Worm (Caenorhabditis elegans): ENCODE data around the gene mip-2.

Gene mip-2

DNA sequence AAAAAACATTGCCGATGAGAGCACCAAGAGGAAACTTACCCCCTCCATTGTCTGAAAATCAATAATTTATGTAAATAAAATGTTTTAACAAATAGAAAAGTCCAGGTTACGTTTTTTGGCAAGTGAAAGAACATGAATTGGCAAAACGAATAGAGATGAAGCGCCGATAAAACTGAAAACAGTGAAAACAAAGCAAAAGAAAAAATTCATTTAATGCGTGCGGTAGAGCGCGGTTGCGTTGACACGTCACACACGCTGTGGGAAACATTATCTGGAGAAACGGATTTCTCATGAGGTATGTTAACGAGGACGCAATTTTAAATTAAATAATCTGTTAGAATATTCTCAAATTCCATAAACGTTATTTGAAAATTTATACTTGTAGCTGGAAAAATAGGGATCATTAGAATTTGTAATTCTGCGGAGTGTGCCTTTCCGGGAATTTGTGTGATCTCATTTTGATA is 43.5 kb upstream of the mip-2 start, which contains the start of gene zipt-9 (continued):
- peak; percentile 82 for TF ChIP-seq egl-13 (tag; optimal IDR thresholded peaks at IDR 0.05)
- peak in 1 of 2 experiments; percentile 90 for TF ChIP-seq ztf-11 (tag; optimal IDR thresholded peaks at IDR 0.05)
- TF ChIP-seq zag-1 (tag; optimal IDR thresholded peaks at IDR 0.05), result no peak
- no peak for TF ChIP-seq nhr-12 (tag; optimal IDR thresholded peaks at IDR 0.05)
- TF ChIP-seq elt-2 (tag; optimal IDR thresholded peaks at IDR 0.05), result peak; percentile 7
- TF ChIP-seq elt-3 (tag; optimal IDR thresholded peaks at IDR 0.05), result peak in 2 of 6 experiments; percentile 48 to 80
- peak; percentile 65 for TF ChIP-seq fos-1 (tag; optimal IDR thresholded peaks at IDR 0.05)
- TF ChIP-seq nhr-85 (tag), result peak; percentile 88
- TF ChIP-seq C04F5.9 (tag; optimal IDR thresholded peaks at IDR 0.05), result peak; percentile 70
- TF ChIP-seq Y116A8C.19 (tag; optimal IDR thresholded peaks at IDR 0.05; ENCODE audit: borderline replicate concordance), result no peak
- peak; percentile 67 to 84 (median 77) for TF ChIP-seq dpl-1 (GFP tag; optimal IDR thresholded peaks at IDR 0.05)
- TF ChIP-seq grh-1 (GFP tag; IDR thresholded peaks at IDR 0.05), result peak; percentile 50; the same call in 1 of the 2 replicates
- peak; percentile 86 for TF ChIP-seq unc-98 (GFP tag; IDR thresholded peaks at IDR 0.05)
- TF ChIP-seq unc-30 (tag; optimal IDR thresholded peaks at IDR 0.05), result no peak
- peak; percentile 89 for TF ChIP-seq nhr-20 (tag; optimal IDR thresholded peaks at IDR 0.05)
- peak; percentile 89 for TF ChIP-seq C16A3.4 (tag; optimal IDR thresholded peaks at IDR 0.05)
- no peak for TF ChIP-seq ces-1 (GFP tag; optimal IDR thresholded peaks at IDR 0.05)
- TF ChIP-seq tbx-2 (tag; optimal IDR thresholded peaks at IDR 0.05), result peak; percentile 82
- TF ChIP-seq fkh-10 (GFP tag; optimal IDR thresholded peaks at IDR 0.05), result peak; percentile 34
- TF ChIP-seq hpl-2 (GFP tag; optimal IDR thresholded peaks at IDR 0.05), result peak; percentile 25
- peak; percentile 63 for TF ChIP-seq sox-4 (tag; optimal IDR thresholded peaks at IDR 0.05)
- TF ChIP-seq jun-1 (tag; optimal IDR thresholded peaks at IDR 0.05), result peak; percentile 56
- TF ChIP-seq snu-23 (GFP tag; optimal IDR thresholded peaks at IDR 0.05), result peak; percentile 90
- TF ChIP-seq hlh-17 (GFP tag; optimal IDR thresholded peaks at IDR 0.05; ENCODE audit: borderline replicate concordance), result no peak
- peak; percentile 85 for TF ChIP-seq mep-1 (tag; optimal IDR thresholded peaks at IDR 0.05)
- peak; percentile 83 for TF ChIP-seq nhr-77 (tag; optimal IDR thresholded peaks at IDR 0.05)
- TF ChIP-seq irx-1 (tag; optimal IDR thresholded peaks at IDR 0.05), result peak; percentile 71
- TF ChIP-seq efl-3 (GFP tag; optimal IDR thresholded peaks at IDR 0.05), result peak; percentile 53
- TF ChIP-seq aly-2 (tag; optimal IDR thresholded peaks at IDR 0.05), result peak; percentile 40
- peak; percentile 99 for TF ChIP-seq pax-3 (tag; optimal IDR thresholded peaks at IDR 0.05)
- peak; percentile 89 for TF ChIP-seq fkh-8 (tag; optimal IDR thresholded peaks at IDR 0.05)
- TF ChIP-seq nhr-84 (tag; optimal IDR thresholded peaks at IDR 0.05), result no peak
- TF ChIP-seq ceh-88 (GFP tag; IDR thresholded peaks at IDR 0.05), result peak; percentile 80
- TF ChIP-seq lin-39 (tag; optimal IDR thresholded peaks at IDR 0.05), result peak; percentile 11
- peak; percentile 92 for TF ChIP-seq nhr-90 (tag; optimal IDR thresholded peaks at IDR 0.05; ENCODE audit: poor library complexity)
- TF ChIP-seq lin-15B (tag; optimal IDR thresholded peaks at IDR 0.05), result peak; percentile 90
- TF ChIP-seq nhr-237 (tag; optimal IDR thresholded peaks at IDR 0.05), result peak; percentile 47
- peak; percentile 32 for TF ChIP-seq ceh-8 (GFP tag; optimal IDR thresholded peaks at IDR 0.05)
- peak; percentile 93 for TF ChIP-seq nhr-71 (tag; optimal IDR thresholded peaks at IDR 0.05)
- peak; percentile 83 for TF ChIP-seq nhr-19 (GFP tag; conservative IDR thresholded peaks at IDR 0.05)
- TF ChIP-seq lsy-2 (tag; optimal IDR thresholded peaks at IDR 0.05), result peak in 1 of 2 experiments; percentile 86
- TF ChIP-seq tlp-1 (tag; optimal IDR thresholded peaks at IDR 0.05), result no peak
- TF ChIP-seq ceh-90 (tag; optimal IDR thresholded peaks at IDR 0.05), result peak; percentile 62
- peak; percentile 47 for TF ChIP-seq skn-1 (tag; optimal IDR thresholded peaks at IDR 0.05)
- TF ChIP-seq nhr-47 (tag; optimal IDR thresholded peaks at IDR 0.05), result peak; percentile 91
- TF ChIP-seq C34B4.2 (tag; optimal IDR thresholded peaks at IDR 0.05), result no peak
- peak; percentile 5 for TF ChIP-seq hlh-4 (tag; optimal IDR thresholded peaks at IDR 0.05)

Measured in whole organism, L1 larva.